Worm (Caenorhabditis elegans): ENCODE results near the gene ZK84.1.

ce11 chrII:6061495-6061894 is 41.0 kb downstream of the ZK84.1 start:
- TF ChIP-seq unc-62 (GFP tag; optimal IDR thresholded peaks at IDR 0.05) (no peak), elt-3 (tag; optimal IDR thresholded peaks at IDR 0.05) (no peak)
